Worm (Caenorhabditis elegans): ENCODE results near the gene tph-1.

DNA sequence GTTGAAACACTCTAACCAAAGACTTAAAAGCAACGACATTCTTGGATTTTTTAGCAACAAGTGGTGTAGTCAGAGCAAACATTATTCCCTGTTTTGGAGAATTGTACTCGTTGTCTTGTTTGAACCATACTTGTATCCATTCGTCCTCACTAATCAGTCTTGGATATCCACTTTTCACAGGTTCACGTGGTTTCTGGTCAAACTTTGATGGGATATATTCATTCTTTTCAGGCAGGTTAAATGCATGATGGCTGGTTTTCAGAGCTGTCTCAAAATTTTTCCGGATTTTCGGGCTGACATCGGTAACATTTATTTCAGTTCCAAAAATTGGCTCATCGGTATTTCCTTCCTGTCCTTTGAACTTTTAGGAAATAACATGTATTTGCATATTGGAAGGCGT lies 27.7 kb upstream of the tph-1 start:
- TF ChIP-seq ama-1 (optimal IDR thresholded peaks at IDR 0.05) (no peak), ceh-13 (GFP tag; optimal IDR thresholded peaks at IDR 0.05) (no peak), flt-1 (GFP tag; IDR thresholded peaks at IDR 0.05) (no peak), scrt-1 (GFP tag; IDR thresholded peaks at IDR 0.05) (no peak), pes-1 (GFP tag; IDR thresholded peaks at IDR 0.05) (no peak), hnd-1 (tag; optimal IDR thresholded peaks at IDR 0.05) (no peak), hmg-4 (GFP tag; optimal IDR thresholded peaks at IDR 0.05) (no peak), ets-7 (tag; optimal IDR thresholded peaks at IDR 0.05) (no peak)
